Fruit fly (Drosophila melanogaster) S2 (cell line): ENCODE data around the gene Atg2.

Experiments
- CG8478 ChIP-seq: fragments of >200 bp; optimal IDR thresholded peaks from 2 replicates; lab custom pipeline; 2018
- CTCF ChIP-seq, 2 experiments: fragments of >200 bp; optimal IDR thresholded peaks; 2 replicates each; lab custom pipeline; 2018

- TF ChIP-seq CG8478 (lab: Kevin White, UChicago) (no peak), CTCF (optimal IDR thresholded peaks at IDR 0.05; lab: Kevin White, UChicago) (no peak)
Observed at dm6 chr3L:2799110-2799618, 25.0 kb downstream of the Atg2 start.
